Fruit fly (Drosophila melanogaster) whole organism, wandering third instar larva: ENCODE results near the gene CG6282.

Experiments used
- Abd-B ChIP-seq: fragments of >200 bp; optimal IDR thresholded peaks from 2 replicates; lab custom pipeline; 2017; ENCODE audit warnings: missing biosample characterization, missing genetic modification characterization
- CG32264 ChIP-seq: fragments of 200-800 bp; sonication (Bioruptor generic); optimal IDR thresholded peaks from 2 replicates; lab custom pipeline; 2016; ENCODE audit warnings: missing biosample characterization, missing genetic modification characterization
- CG9705 ChIP-seq: fragments of 200-800 bp; sonication (Bioruptor generic); optimal IDR thresholded peaks from 2 replicates; lab custom pipeline; 2018; ENCODE audit warnings: missing biosample characterization, mild to moderate bottlenecking, missing genetic modification characterization
- CrebA ChIP-seq: fragments of 200-800 bp; sonication (Bioruptor generic); optimal IDR thresholded peaks from 2 replicates; lab custom pipeline; 2016; ENCODE audit warnings: missing biosample characterization, mild to moderate bottlenecking, missing genetic modification characterization, borderline replicate concordance
- Dfd ChIP-seq: fragments of >200 bp; optimal IDR thresholded peaks from 2 replicates; lab custom pipeline; 2017; ENCODE audit warnings: missing biosample characterization, missing genetic modification characterization
- Dif ChIP-seq: fragments of 200-275, 200-300 bp; sonication (Bioruptor generic); optimal IDR thresholded peaks from 2 replicates; lab custom pipeline; 2018; ENCODE audit warnings: missing biosample characterization, missing genetic modification characterization; ENCODE audit not compliant: partially characterized antibody
- GATAd ChIP-seq: sonication (Bioruptor generic); optimal IDR thresholded peaks from 2 replicates; lab custom pipeline; 2016; ENCODE audit warnings: missing biosample characterization, missing genetic modification characterization
- HLH106 ChIP-seq: fragments of 200-800 bp; optimal IDR thresholded peaks from 3 replicates; lab custom pipeline; 2019; ENCODE audit warnings: missing biosample characterization, mild to moderate bottlenecking, missing genetic modification characterization, moderate library complexity
- Hnf4 ChIP-seq: fragments of 200-800 bp; sonication (Bioruptor generic); optimal IDR thresholded peaks from 2 replicates; lab custom pipeline; 2016; ENCODE audit warnings: missing biosample characterization, mild to moderate bottlenecking, missing genetic modification characterization
- Hr78 ChIP-seq: fragments of >200 bp; optimal IDR thresholded peaks from 2 replicates; lab custom pipeline; 2017; ENCODE audit warnings: missing biosample characterization, missing genetic modification characterization
- Hr83 ChIP-seq: fragments of 200-300 bp; sonication (Bioruptor generic); optimal IDR thresholded peaks from 2 replicates; lab custom pipeline; 2016; ENCODE audit warnings: missing biosample characterization, mild to moderate bottlenecking, missing genetic modification characterization, moderate library complexity; ENCODE audit not compliant: poor library complexity, severe bottlenecking
- Jra ChIP-seq: sonication (Bioruptor generic); optimal IDR thresholded peaks from 2 replicates; lab custom pipeline; 2016; ENCODE audit warnings: missing biosample characterization, missing genetic modification characterization
- Mio ChIP-seq: sonication (Bioruptor generic); optimal IDR thresholded peaks from 2 replicates; lab custom pipeline; 2016; ENCODE audit warnings: missing biosample characterization, missing genetic modification characterization
- Myc ChIP-seq: fragments of >200 bp; optimal IDR thresholded peaks from 2 replicates; lab custom pipeline; 2017
- N ChIP-seq: fragments of >200 bp; optimal IDR thresholded peaks from 2 replicates; lab custom pipeline; 2018; ENCODE audit warnings: missing biosample characterization, missing external identifiers, missing genetic modification characterization
- OdsH ChIP-seq: fragments of 200-800 bp; sonication (Bioruptor generic); optimal IDR thresholded peaks from 2 replicates; lab custom pipeline; 2016; ENCODE audit warnings: missing biosample characterization, mild to moderate bottlenecking, missing genetic modification characterization
- Rel ChIP-seq, 2 experiments: fragments of 200-800 bp; sonication (Bioruptor generic) in 1 of 2; optimal IDR thresholded peaks; 2 replicates in 1 of 2; 3 replicates in 1 of 2; lab custom pipeline; 2016 to 2019; ENCODE audit warnings: mild to moderate bottlenecking in 2 of 2, missing biosample characterization in 2 of 2, missing genetic modification characterization in 2 of 2, moderate library complexity in 1 of 2
- Sp1 ChIP-seq: fragments of 200-800 bp; sonication (Bioruptor generic); optimal IDR thresholded peaks from 3 replicates; lab custom pipeline; 2019; ENCODE audit warnings: missing biosample characterization, mild to moderate bottlenecking, missing genetic modification characterization, moderate library complexity
- Vsx2 ChIP-seq: fragments of 200-300, 225-300 bp; sonication (Bioruptor generic); optimal IDR thresholded peaks from 2 replicates; lab custom pipeline; 2018; ENCODE audit warnings: missing biosample characterization, missing genetic modification characterization; ENCODE audit not compliant: partially characterized antibody
- br ChIP-seq: fragments of 200-800 bp; sonication (Bioruptor generic); optimal IDR thresholded peaks from 2 replicates; lab custom pipeline; 2016; ENCODE audit warnings: missing biosample characterization, missing genetic modification characterization
- brk ChIP-seq: fragments of 200-800 bp; sonication (Bioruptor generic); optimal IDR thresholded peaks from 2 replicates; lab custom pipeline; 2016; ENCODE audit warnings: missing biosample characterization, mild to moderate bottlenecking, missing genetic modification characterization
- dl ChIP-seq, 2 experiments: fragments of 175-275, 200-275 bp in 1 of 2; fragments of 200-275 bp in 1 of 2; sonication (Bioruptor generic); optimal IDR thresholded peaks; lab custom pipeline; 2018; ENCODE audit warnings: mild to moderate bottlenecking in 2 of 2, missing biosample characterization in 2 of 2, missing genetic modification characterization in 2 of 2, moderate library complexity in 2 of 2; ENCODE audit not compliant: partially characterized antibody in 2 of 2, insufficient read depth in 1 of 2
- dmrt93B ChIP-seq: fragments of 200-800 bp; sonication (Bioruptor generic); optimal IDR thresholded peaks from 2 replicates; lab custom pipeline; 2018; ENCODE audit warnings: missing biosample characterization, mild to moderate bottlenecking, missing genetic modification characterization
- dsf ChIP-seq: sonication (Bioruptor generic); optimal IDR thresholded peaks from 2 replicates; lab custom pipeline; 2016; ENCODE audit warnings: missing biosample characterization, missing genetic modification characterization, borderline replicate concordance
- ey ChIP-seq: fragments of 200-800 bp; sonication (Bioruptor generic); optimal IDR thresholded peaks from 2 replicates; lab custom pipeline; 2016; ENCODE audit warnings: missing biosample characterization, missing genetic modification characterization
- foxo ChIP-seq, 2 experiments: fragments of 200-800 bp; sonication (Bioruptor generic); optimal IDR thresholded peaks; 2 replicates in 1 of 2; 3 replicates in 1 of 2; lab custom pipeline; 2016 to 2017; ENCODE audit warnings: missing biosample characterization in 2 of 2, missing genetic modification characterization in 2 of 2
- fru ChIP-seq: fragments of 200-800 bp; sonication (Bioruptor generic); optimal IDR thresholded peaks from 3 replicates; lab custom pipeline; 2016; ENCODE audit warnings: missing biosample characterization, mild to moderate bottlenecking, missing genetic modification characterization
- h ChIP-seq: fragments of 200-800 bp; sonication (Bioruptor generic); optimal IDR thresholded peaks from 3 replicates; lab custom pipeline; 2016; ENCODE audit warnings: missing biosample characterization, mild to moderate bottlenecking, missing genetic modification characterization
- jim ChIP-seq: fragments of 175-275, 200-325 bp; sonication (Bioruptor generic); optimal IDR thresholded peaks from 2 replicates; lab custom pipeline; 2016; ENCODE audit warnings: missing biosample characterization, mild to moderate bottlenecking, missing genetic modification characterization
- lola ChIP-seq: fragments of >200 bp; optimal IDR thresholded peaks from 2 replicates; lab custom pipeline; 2017; ENCODE audit warnings: missing biosample characterization, missing genetic modification characterization
- pan ChIP-seq: fragments of >200 bp; optimal IDR thresholded peaks from 2 replicates; lab custom pipeline; 2017
- psq ChIP-seq: fragments of 200-800 bp; sonication (Bioruptor generic); optimal IDR thresholded peaks from 3 replicates; lab custom pipeline; 2017; ENCODE audit warnings: missing biosample characterization, mild to moderate bottlenecking, missing genetic modification characterization, moderate library complexity
- rgr ChIP-seq: fragments of 200-800 bp; sonication (Bioruptor generic); optimal IDR thresholded peaks from 3 replicates; lab custom pipeline; 2016; ENCODE audit warnings: missing biosample characterization, mild to moderate bottlenecking, missing genetic modification characterization
- sage ChIP-seq: fragments of 200-800 bp; sonication (Bioruptor generic); optimal IDR thresholded peaks from 2 replicates; lab custom pipeline; 2016; ENCODE audit warnings: missing biosample characterization, mild to moderate bottlenecking, missing genetic modification characterization
- sv ChIP-seq: fragments of 200-800 bp; sonication (Bioruptor generic); optimal IDR thresholded peaks from 3 replicates; lab custom pipeline; 2016; ENCODE audit warnings: missing biosample characterization, missing genetic modification characterization
- tai ChIP-seq: sonication (Bioruptor generic); optimal IDR thresholded peaks from 2 replicates; lab custom pipeline; 2016; ENCODE audit warnings: missing biosample characterization, missing genetic modification characterization
- usp ChIP-seq: fragments of >200 bp; optimal IDR thresholded peaks from 2 replicates; lab custom pipeline; 2017; ENCODE audit warnings: missing biosample characterization, missing genetic modification characterization
- woc ChIP-seq: sonication (Bioruptor generic); optimal IDR thresholded peaks from 2 replicates; lab custom pipeline; 2016; ENCODE audit warnings: missing biosample characterization, mild to moderate bottlenecking, missing genetic modification characterization

Gene CG6282

DNA sequence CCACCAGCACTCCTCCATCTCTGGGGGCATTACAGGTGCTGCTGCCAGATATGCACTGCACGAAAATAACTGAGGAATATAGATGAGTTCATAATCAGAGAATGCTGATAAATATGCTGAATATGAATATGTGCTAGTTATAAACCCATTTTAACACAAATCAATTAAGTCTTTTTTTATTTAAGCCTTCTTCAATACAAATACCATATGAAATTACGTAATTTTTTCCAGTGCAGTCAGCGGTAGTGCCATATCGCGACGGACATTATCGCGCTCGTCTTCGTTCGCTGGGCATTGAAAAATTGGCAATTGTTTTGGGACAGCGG, 52.9 kb downstream of the CG6282 start:
- TF ChIP-seq N (GFP tag; lab: Kevin White, UChicago) (no peak), jim (GFP tag; lab: Kevin White, UChicago) (no peak), pan (no peak), fru (GFP tag; lab: Kevin White, UChicago) (peak; percentile 93), OdsH (GFP tag; lab: Kevin White, UChicago) (peak; percentile 84), HLH106 (peak; percentile 89), Hnf4 (GFP tag; lab: Kevin White, UChicago) (peak; percentile 76), psq (GFP tag; lab: Kevin White, UChicago) (peak; percentile 65), Abd-B (GFP tag; lab: Kevin White, UChicago) (no peak), usp (no peak), Dfd (GFP tag; lab: Kevin White, UChicago) (no peak), dl (GFP tag; optimal IDR thresholded peaks at IDR 0.05; lab: Kevin White, UChicago; ENCODE audit: insufficient read depth in 1 of 2, partially characterized antibody in 2 of 2) (no peak), brk (GFP tag; lab: Kevin White, UChicago) (peak; percentile 63), ey (GFP tag; lab: Kevin White, UChicago) (peak; percentile 85), Mio (no peak), Rel (GFP tag; optimal IDR thresholded peaks at IDR 0.05; lab: Kevin White, UChicago) (peak; percentile 53), Rel (tag; optimal IDR thresholded peaks at IDR 0.05; lab: Kevin White, UChicago) (peak; percentile 58), Hr78 (GFP tag; lab: Kevin White, UChicago) (no peak), lola (GFP tag; lab: Kevin White, UChicago) (no peak), tai (peak; percentile 64), CrebA (GFP tag; lab: Kevin White, UChicago) (no peak), Dif (GFP tag; lab: Kevin White, UChicago) (no peak), Hr83 (GFP tag; lab: Kevin White, UChicago) (no peak), Sp1 (GFP tag; lab: Kevin White, UChicago) (peak; percentile 88), foxo (GFP tag; optimal IDR thresholded peaks at IDR 0.05; lab: Kevin White, UChicago) (peak in 1 of 2 experiments; percentile 89), dsf (no peak), sage (GFP tag; lab: Kevin White, UChicago) (peak; percentile 31), Vsx2 (GFP tag; lab: Kevin White, UChicago) (no peak), Jra (GFP tag; lab: Kevin White, UChicago) (peak; percentile 59), sv (GFP tag; lab: Kevin White, UChicago) (no peak), CG9705 (GFP tag; lab: Kevin White, UChicago) (peak; percentile 62), woc (GFP tag; lab: Kevin White, UChicago) (peak; percentile 85), br (GFP tag; lab: Kevin White, UChicago) (peak; percentile 84), CG32264 (GFP tag; lab: Kevin White, UChicago) (peak; percentile 80), rgr (GFP tag; lab: Kevin White, UChicago) (peak; percentile 79), dmrt93B (peak; percentile 55), Myc (lab: Kevin White, UChicago) (no peak), GATAd (GFP tag; lab: Kevin White, UChicago) (no peak), h (peak; percentile 90)

DNA sequence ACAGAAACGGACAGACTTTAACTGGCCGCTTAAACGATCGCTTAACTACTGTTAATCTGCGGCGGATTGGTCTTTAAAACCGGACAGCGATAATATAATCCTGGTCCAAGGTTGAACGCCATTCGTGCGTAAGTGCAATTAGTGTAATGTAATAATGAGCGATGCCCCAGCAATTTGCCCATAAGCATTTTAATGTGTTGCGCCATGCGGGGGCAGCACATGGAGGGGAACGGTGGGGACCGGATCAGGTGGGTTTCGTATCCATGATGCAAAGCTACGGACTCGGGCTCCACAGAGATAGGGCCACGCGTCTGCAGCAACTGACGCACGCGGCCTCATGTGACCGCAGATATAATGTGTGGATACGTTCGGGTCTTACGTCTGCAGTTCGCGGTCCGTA, 53.3 kb downstream of the CG6282 start:
- TF ChIP-seq CrebA (GFP tag; lab: Kevin White, UChicago) (no peak), N (GFP tag; lab: Kevin White, UChicago) (no peak), Rel (GFP tag; optimal IDR thresholded peaks at IDR 0.05; lab: Kevin White, UChicago) (no peak), Rel (tag; optimal IDR thresholded peaks at IDR 0.05; lab: Kevin White, UChicago) (no peak), CG9705 (GFP tag; lab: Kevin White, UChicago) (no peak), woc (GFP tag; lab: Kevin White, UChicago) (no peak), ey (GFP tag; lab: Kevin White, UChicago) (no peak)
- TF ChIP-seq, all 38 proteins: peak for 0

DNA sequence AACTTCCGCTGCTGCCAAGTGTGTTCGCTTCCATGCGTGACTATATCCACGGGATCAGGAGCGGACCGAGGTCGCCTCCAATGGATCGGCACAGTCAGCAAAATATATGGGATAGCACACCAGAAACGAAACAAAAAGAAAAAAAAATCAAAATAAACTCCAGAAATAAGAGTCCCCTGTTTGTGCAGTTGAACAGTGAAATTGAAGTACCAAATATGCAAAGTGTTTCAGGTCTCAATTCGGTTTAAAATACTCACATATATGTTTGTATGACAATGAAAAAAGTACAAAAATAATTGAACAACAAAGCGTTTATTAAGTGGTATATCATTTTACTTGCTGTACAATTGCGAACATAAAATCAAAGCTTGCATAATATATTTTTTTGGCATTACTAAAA, 55.1 kb downstream of the CG6282 start:
- TF ChIP-seq psq (GFP tag; lab: Kevin White, UChicago) (no peak), Myc (lab: Kevin White, UChicago) (no peak), tai (no peak), rgr (GFP tag; lab: Kevin White, UChicago) (no peak), Mio (no peak), Dif (GFP tag; lab: Kevin White, UChicago) (no peak), woc (GFP tag; lab: Kevin White, UChicago) (no peak), sage (GFP tag; lab: Kevin White, UChicago) (no peak), Hr78 (GFP tag; lab: Kevin White, UChicago) (no peak), h (no peak), dl (GFP tag; optimal IDR thresholded peaks at IDR 0.05; lab: Kevin White, UChicago; ENCODE audit: insufficient read depth in 1 of 2, partially characterized antibody in 2 of 2) (no peak), CrebA (GFP tag; lab: Kevin White, UChicago) (no peak), pan (no peak), Abd-B (GFP tag; lab: Kevin White, UChicago) (no peak), sv (GFP tag; lab: Kevin White, UChicago) (no peak), N (GFP tag; lab: Kevin White, UChicago) (no peak), OdsH (GFP tag; lab: Kevin White, UChicago) (no peak)
